Fruit fly (Drosophila melanogaster) whole organism, prepupa: Measurements from ENCODE around the gene Ets96B.

Experiments
- Blimp-1 ChIP-seq: fragments of 200-800 bp; sonication (Bioruptor generic); optimal IDR thresholded peaks from 3 replicates; lab custom pipeline; 2017; ENCODE audit warnings: missing biosample characterization, missing genetic modification characterization, mild to moderate bottlenecking, moderate library complexity, missing genetic modification reagents
- CG10631 ChIP-seq: fragments of 200-800 bp; sonication (Bioruptor generic); optimal IDR thresholded peaks from 2 replicates; lab custom pipeline; 2016; ENCODE audit warnings: missing biosample characterization, missing genetic modification characterization
- CG10669 ChIP-seq: fragments of 200-800 bp; sonication (Bioruptor generic); optimal IDR thresholded peaks from 3 replicates; lab custom pipeline; 2018; ENCODE audit warnings: missing biosample characterization, mild to moderate bottlenecking, missing genetic modification characterization, moderate library complexity
- CG11294 ChIP-seq: fragments of 200-800 bp; sonication (Bioruptor generic); IDR thresholded peaks from 2 replicates; pipeline ENCODE4 v1.3.6; 2022; ENCODE audit warnings: missing biosample characterization, missing genetic modification characterization
- CG11902 ChIP-seq: fragments of 200-800 bp; sonication (Bioruptor generic); optimal IDR thresholded peaks from 3 replicates; lab custom pipeline; 2016; ENCODE audit warnings: missing biosample characterization, missing genetic modification characterization
- CG1621 ChIP-seq: fragments of 200-800 bp; sonication (Bioruptor generic); optimal IDR thresholded peaks from 3 replicates; lab custom pipeline; 2018; ENCODE audit warnings: missing biosample characterization, mild to moderate bottlenecking, missing genetic modification characterization
- CG16779 ChIP-seq: fragments of 200-800 bp; sonication (Bioruptor generic); optimal IDR thresholded peaks from 3 replicates; lab custom pipeline; 2017; ENCODE audit warnings: missing biosample characterization, mild to moderate bottlenecking, missing genetic modification characterization
- CG32006 ChIP-seq: fragments of 200-800 bp; sonication (Bioruptor generic); optimal IDR thresholded peaks from 3 replicates; lab custom pipeline; 2017; ENCODE audit warnings: missing biosample characterization, mild to moderate bottlenecking, missing genetic modification characterization
- CG3919 ChIP-seq: fragments of 200-800 bp; sonication (Bioruptor generic); optimal IDR thresholded peaks from 3 replicates; lab custom pipeline; 2016; ENCODE audit warnings: missing biosample characterization, missing genetic modification characterization
- CG6163 ChIP-seq: fragments of 200-800 bp; sonication (Bioruptor generic); IDR thresholded peaks from 3 replicates; pipeline ENCODE4 v1.3.6; 2022; ENCODE audit warnings: missing biosample characterization, missing genetic modification characterization
- CG6792 ChIP-seq: fragments of 200-800 bp; sonication (Bioruptor generic); optimal IDR thresholded peaks from 3 replicates; lab custom pipeline; 2016; ENCODE audit warnings: missing biosample characterization, missing genetic modification characterization
- CG6808 ChIP-seq: fragments of 200-800 bp; sonication (Bioruptor generic); optimal IDR thresholded peaks from 3 replicates; lab custom pipeline; 2017; ENCODE audit warnings: missing biosample characterization, missing genetic modification characterization, mild to moderate bottlenecking, moderate library complexity, missing genetic modification reagents
- CG7368 ChIP-seq: fragments of 200-800 bp; sonication (Bioruptor generic); optimal IDR thresholded peaks from 3 replicates; lab custom pipeline; 2016; ENCODE audit warnings: missing biosample characterization, missing genetic modification characterization
- CG8119 ChIP-seq: fragments of 200-800 bp; sonication (Bioruptor generic); IDR thresholded peaks from 3 replicates; pipeline ENCODE4 v1.3.6; 2022; ENCODE audit warnings: missing biosample characterization, missing genetic modification characterization
- Eip75B ChIP-seq: fragments of 200-800 bp; sonication (Bioruptor generic); optimal IDR thresholded peaks from 3 replicates; lab custom pipeline; 2016; ENCODE audit warnings: missing biosample characterization, missing genetic modification characterization
- Eip78C ChIP-seq: fragments of 200-800 bp; sonication (Bioruptor generic); peaks from one replicate; lab custom pipeline; 2016; ENCODE audit warnings: missing biosample characterization, missing genetic modification characterization
- Ets96B ChIP-seq: fragments of 200-800 bp; optimal IDR thresholded peaks from 2 replicates; lab custom pipeline; 2019; ENCODE audit warnings: missing biosample characterization, mild to moderate bottlenecking, missing genetic modification characterization, moderate library complexity
- Hr38 ChIP-seq: sonication (Bioruptor generic); optimal IDR thresholded peaks from 2 replicates; lab custom pipeline; 2016; ENCODE audit warnings: missing biosample characterization, missing genetic modification characterization
- Hr39 ChIP-seq: fragments of 200-800 bp; sonication (Bioruptor generic); optimal IDR thresholded peaks from 2 replicates; lab custom pipeline; 2016; ENCODE audit warnings: missing biosample characterization, missing genetic modification characterization
- Lpt ChIP-seq: fragments of 200-800 bp; sonication (Bioruptor generic); optimal IDR thresholded peaks from 3 replicates; lab custom pipeline; 2016; ENCODE audit warnings: missing biosample characterization, missing genetic modification characterization
- Met ChIP-seq: fragments of 200-800 bp; sonication (Bioruptor generic); optimal IDR thresholded peaks from 3 replicates; lab custom pipeline; 2016; ENCODE audit warnings: missing biosample characterization, missing genetic modification characterization
- Smox ChIP-seq: fragments of 200-800 bp; sonication (Bioruptor generic); optimal IDR thresholded peaks from 3 replicates; lab custom pipeline; 2016; ENCODE audit warnings: missing biosample characterization, missing genetic modification characterization
- Sox102F ChIP-seq: fragments of 200-800 bp; sonication (Bioruptor generic); optimal IDR thresholded peaks from 2 replicates; lab custom pipeline; 2016; ENCODE audit warnings: missing biosample characterization, mild to moderate bottlenecking, missing genetic modification characterization
- Sox15 ChIP-seq: fragments of 200-800 bp; sonication (Bioruptor generic); optimal IDR thresholded peaks from 3 replicates; lab custom pipeline; 2016; ENCODE audit warnings: missing biosample characterization, missing genetic modification characterization
- cyc ChIP-seq: fragments of 200-800 bp; sonication (Bioruptor generic); optimal IDR thresholded peaks from 3 replicates; lab custom pipeline; 2016; ENCODE audit warnings: missing biosample characterization, missing genetic modification characterization
- dsx ChIP-seq: fragments of 200-800 bp; optimal IDR thresholded peaks from 3 replicates; lab custom pipeline; 2019; ENCODE audit warnings: missing biosample characterization, mild to moderate bottlenecking, missing genetic modification characterization, moderate library complexity; ENCODE audit not compliant: poor library complexity, severe bottlenecking
- esn ChIP-seq: fragments of 200-800 bp; sonication (Bioruptor generic); optimal IDR thresholded peaks from 2 replicates; lab custom pipeline; 2016; ENCODE audit warnings: missing biosample characterization, mild to moderate bottlenecking, missing genetic modification characterization, moderate library complexity
- fd85E ChIP-seq: fragments of 200-800 bp; sonication (Bioruptor generic); optimal IDR thresholded peaks from 3 replicates; lab custom pipeline; 2016; ENCODE audit warnings: missing biosample characterization, missing genetic modification characterization
- net ChIP-seq: fragments of 200-800 bp; sonication (Bioruptor generic); optimal IDR thresholded peaks from 3 replicates; lab custom pipeline; 2016; ENCODE audit warnings: missing biosample characterization, missing genetic modification characterization
- pdm3 ChIP-seq: fragments of 200-800 bp; sonication (Bioruptor generic); optimal IDR thresholded peaks from 3 replicates; lab custom pipeline; 2016; ENCODE audit warnings: missing biosample characterization, missing genetic modification characterization
- salr ChIP-seq, 2 experiments: fragments of 200-800 bp; sonication (Bioruptor generic); optimal IDR thresholded peaks; 3 replicates each; lab custom pipeline; 2016 to 2018; ENCODE audit warnings: missing biosample characterization in 2 of 2, missing genetic modification characterization in 2 of 2, mild to moderate bottlenecking in 1 of 2
- spab ChIP-seq: fragments of 200-800 bp; sonication (Bioruptor generic); optimal IDR thresholded peaks from 2 replicates; lab custom pipeline; 2017; ENCODE audit warnings: missing biosample characterization, mild to moderate bottlenecking, missing genetic modification characterization, missing genetic modification reagents
- ss ChIP-seq, 2 experiments: fragments of 200-800 bp; sonication (Bioruptor generic); optimal IDR thresholded peaks; 2 replicates in 1 of 2; 3 replicates in 1 of 2; lab custom pipeline; 2017 to 2018; ENCODE audit warnings: mild to moderate bottlenecking in 2 of 2, missing biosample characterization in 2 of 2, missing genetic modification characterization in 2 of 2, moderate library complexity in 1 of 2
- svp ChIP-seq: fragments of 200-800 bp; sonication (Bioruptor generic); peaks from one replicate; lab custom pipeline; 2016; ENCODE audit warnings: missing biosample characterization, missing genetic modification characterization
- topi ChIP-seq: fragments of 200-800 bp; sonication (Bioruptor generic); optimal IDR thresholded peaks from 3 replicates; lab custom pipeline; 2016; ENCODE audit warnings: missing biosample characterization, missing genetic modification characterization

The Ets96B gene

DNA sequence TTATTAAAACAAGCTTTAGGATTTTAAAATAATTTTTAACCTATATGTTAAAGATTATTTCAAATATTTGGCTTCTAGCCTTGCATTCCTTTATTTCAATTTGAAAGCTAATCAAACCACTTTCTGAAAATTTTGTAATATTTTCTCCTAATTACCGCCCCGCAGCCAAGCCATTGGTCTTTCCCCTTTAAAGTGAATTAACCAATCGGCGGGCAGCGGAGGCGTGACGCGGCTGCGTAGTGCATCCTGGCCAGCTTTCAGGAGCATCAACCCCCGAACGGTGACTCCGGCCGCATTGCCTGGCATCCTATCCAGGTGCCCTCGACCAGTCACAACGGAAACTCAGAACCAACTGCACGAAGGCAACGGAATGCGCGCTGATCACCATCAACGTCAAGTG is at the start of gene Ets96B:
Ets96B (plus strand) TSS at position 321 of the 400 bp plus-strand sequence.
- TF ChIP-seq Met (GFP tag; lab: Kevin White, UChicago) (no peak), Eip78C (GFP tag; lab: Kevin White, UChicago) (no peak), CG6163 (no peak), CG8119 (no peak), Ets96B (tag; lab: Kevin White, UChicago) (no peak), Hr39 (GFP tag; lab: Kevin White, UChicago) (no peak), CG32006 (GFP tag; lab: Kevin White, UChicago) (no peak), Lpt (GFP tag; lab: Kevin White, UChicago) (no peak), CG6792 (no peak), Sox15 (no peak), CG11294 (GFP tag; lab: Robert Waterston, UW) (no peak), spab (GFP tag; lab: Kevin White, UChicago) (no peak), net (GFP tag; lab: Kevin White, UChicago) (no peak), topi (GFP tag; lab: Kevin White, UChicago) (no peak), CG10631 (GFP tag; lab: Kevin White, UChicago) (no peak), pdm3 (no peak), Hr38 (GFP tag; lab: Kevin White, UChicago) (no peak), ss (GFP tag; optimal IDR thresholded peaks at IDR 0.05; lab: Kevin White, UChicago) (no peak), CG16779 (tag; lab: Kevin White, UChicago) (no peak), fd85E (GFP tag; lab: Kevin White, UChicago) (no peak)

DNA sequence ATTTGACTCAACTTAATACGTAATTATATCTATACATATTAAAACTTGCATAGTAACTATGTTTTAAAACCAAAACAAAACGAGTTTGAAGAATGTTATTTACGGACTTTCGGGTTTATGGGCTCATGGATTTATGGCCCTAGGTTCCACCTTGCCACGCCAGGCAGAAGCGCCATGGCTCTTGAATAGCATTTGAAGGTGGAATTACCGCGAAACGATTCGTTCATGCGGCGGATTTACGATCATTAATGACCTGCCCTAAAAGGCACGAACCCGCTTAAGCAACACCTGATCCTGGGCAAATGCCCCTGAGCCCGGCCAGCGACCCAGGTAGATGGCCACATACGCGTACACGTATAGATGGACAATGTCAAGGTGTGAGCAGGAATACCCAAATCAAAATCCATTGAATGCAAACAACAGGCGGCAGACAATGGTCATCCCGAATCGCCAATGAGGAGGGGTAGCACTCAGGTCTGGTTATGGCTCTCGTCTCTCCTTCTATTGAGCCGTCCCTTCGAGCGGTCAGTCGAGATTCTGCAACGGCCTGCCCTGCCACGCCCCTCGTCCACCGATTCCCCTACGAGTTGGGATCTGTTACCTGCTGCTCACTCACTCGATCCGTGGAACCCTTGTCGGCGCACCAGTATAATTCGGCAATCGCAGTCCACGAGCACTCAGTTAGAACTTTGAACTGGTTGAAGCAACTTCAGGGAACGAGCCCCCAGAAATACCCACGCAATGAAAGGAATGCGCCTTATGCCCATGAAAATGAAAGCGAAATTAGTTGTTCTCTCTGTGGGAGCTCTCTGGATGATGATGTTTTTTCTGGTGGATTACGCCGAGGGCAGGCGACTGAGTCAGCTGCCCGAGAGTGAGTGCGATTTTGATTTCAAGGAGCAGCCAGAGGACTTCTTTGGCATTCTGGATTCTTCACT is 38.5 kb upstream of the Ets96B start, which contains the start of gene tld:
tld (plus strand) TSS at position 677 of the 938 bp plus-strand sequence.
- TF ChIP-seq svp (GFP tag; lab: Kevin White, UChicago) (peak; percentile 13), CG11902 (GFP tag; lab: Kevin White, UChicago) (no peak), Blimp-1 (GFP tag; lab: Kevin White, UChicago) (peak; percentile 93)

DNA sequence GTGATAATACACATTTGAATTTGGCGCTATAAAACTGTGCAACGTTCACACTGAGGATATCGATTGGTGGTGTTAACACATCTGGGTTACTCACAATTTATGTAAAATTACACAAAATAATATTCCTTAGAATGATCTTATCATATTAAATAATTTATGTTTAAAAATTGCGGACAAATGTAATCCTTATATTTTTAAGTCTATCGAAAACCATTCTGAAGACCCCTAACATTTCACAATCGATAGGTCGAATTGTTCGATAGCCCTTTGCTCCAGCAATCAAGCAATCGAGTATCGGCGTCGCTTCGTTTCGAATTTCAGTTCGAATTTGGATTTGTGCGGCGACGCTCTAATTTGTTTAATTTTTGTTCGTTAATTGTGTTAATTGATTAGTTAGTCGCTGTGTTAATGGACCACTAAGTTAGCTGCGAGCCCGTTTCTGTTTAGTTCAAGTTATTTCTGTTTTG is 34.3 kb upstream of the Ets96B start, which contains the start of gene asp:
asp (plus strand) TSS at position 289 of the 467 bp plus-strand sequence.
- TF ChIP-seq Hr39 (GFP tag; lab: Kevin White, UChicago) = no peak
- TF ChIP-seq CG3919 (GFP tag; lab: Kevin White, UChicago) = no peak
- TF ChIP-seq CG7368 = no peak
- TF ChIP-seq Smox (GFP tag; lab: Kevin White, UChicago) = peak; percentile 12
- TF ChIP-seq CG6808 (GFP tag; lab: Kevin White, UChicago) = no peak
- TF ChIP-seq cyc (GFP tag; lab: Kevin White, UChicago) = no peak
- TF ChIP-seq CG1621 (tag; lab: Kevin White, UChicago) = no peak
- TF ChIP-seq svp (GFP tag; lab: Kevin White, UChicago) = peak; percentile 30
- TF ChIP-seq dsx (GFP tag; lab: Kevin White, UChicago) = no peak
- TF ChIP-seq Eip75B = no peak
- TF ChIP-seq salr (GFP tag; optimal IDR thresholded peaks at IDR 0.05; lab: Kevin White, UChicago) = no peak
- no peak for TF ChIP-seq Met (GFP tag; lab: Kevin White, UChicago)
- TF ChIP-seq, all 60 proteins: peak for 2

DNA sequence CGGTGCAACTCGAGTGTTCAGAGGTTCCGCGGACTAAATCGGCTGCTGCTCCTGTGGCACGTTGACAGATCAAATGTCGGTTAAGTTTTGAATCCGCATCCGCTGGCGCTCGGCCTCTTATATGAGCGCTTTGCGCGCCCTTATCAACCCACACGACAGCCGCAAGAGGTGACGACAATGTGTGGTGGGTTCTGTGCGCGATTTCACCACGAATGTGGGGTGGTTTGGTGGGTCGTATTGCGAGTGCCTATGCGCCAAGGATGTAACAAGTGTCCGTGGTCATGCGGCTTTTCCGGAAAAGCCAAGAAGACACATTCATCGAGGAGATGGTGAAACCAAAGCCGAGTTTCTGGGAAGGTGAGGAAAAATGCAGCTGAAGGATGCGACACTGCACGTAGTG is 22.9 kb upstream of the Ets96B start, which contains the start of gene AstA:
AstA (minus strand) TSS at position 101 of the 400 bp plus-strand sequence.
- no peak for TF ChIP-seq Hr38 (GFP tag; lab: Kevin White, UChicago)
- no peak for TF ChIP-seq CG16779 (tag; lab: Kevin White, UChicago)
- TF ChIP-seq ss (GFP tag; optimal IDR thresholded peaks at IDR 0.05; lab: Kevin White, UChicago) = no peak
- TF ChIP-seq Sox102F = no peak
- no peak for TF ChIP-seq CG32006 (GFP tag; lab: Kevin White, UChicago)
- no peak for TF ChIP-seq topi (GFP tag; lab: Kevin White, UChicago)
- TF ChIP-seq esn (GFP tag; lab: Kevin White, UChicago) = no peak
- TF ChIP-seq Sox15 = no peak
- no peak for TF ChIP-seq CG3919 (GFP tag; lab: Kevin White, UChicago)
- TF ChIP-seq dsx (GFP tag; lab: Kevin White, UChicago) = no peak
- TF ChIP-seq pdm3 = no peak
- no peak for TF ChIP-seq CG10669 (GFP tag; lab: Kevin White, UChicago)
